Fruit fly (Drosophila melanogaster): ENCODE data around the gene LysX.

DNA sequence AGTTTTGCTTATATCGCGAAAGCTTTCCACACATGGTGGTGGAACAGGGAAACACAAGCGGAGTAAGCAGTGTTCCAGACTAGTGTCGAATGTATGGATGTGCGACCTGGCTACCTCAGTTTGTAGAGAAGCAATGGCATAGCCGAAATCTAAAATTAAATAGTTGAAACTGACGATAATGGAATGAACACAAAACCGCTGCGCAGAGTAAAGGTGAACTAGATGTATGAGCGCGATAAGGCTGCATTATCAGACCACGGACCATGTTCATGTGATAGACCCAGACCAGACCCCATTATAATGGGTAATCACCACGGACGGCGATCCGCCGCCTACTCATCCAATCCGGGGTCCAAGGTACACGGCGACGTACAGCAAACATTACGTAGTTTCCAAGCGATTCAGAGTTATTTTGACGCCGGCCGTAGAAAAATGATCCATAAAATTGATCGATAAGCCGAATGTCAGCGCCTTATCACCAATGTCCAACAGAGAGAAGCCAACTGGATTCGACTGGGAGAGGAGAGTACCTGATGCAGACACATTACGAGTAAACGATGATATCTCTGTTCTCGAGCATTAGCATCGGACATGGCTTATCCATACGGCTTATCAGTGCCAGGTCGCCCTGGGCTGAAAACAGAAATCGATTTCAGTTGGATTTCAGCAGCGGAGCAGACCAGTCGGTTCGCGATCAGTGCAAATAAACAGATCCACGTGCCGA is 6.0 kb downstream of the LysX start, which contains the start of gene CG13912:
- TF ChIP-seq nom (GFP tag; optimal IDR thresholded peaks at IDR 0.05) (peak; percentile 81), kay (GFP tag; optimal IDR thresholded peaks at IDR 0.05) (peak; percentile 44), CG33213 (GFP tag; optimal IDR thresholded peaks at IDR 0.05) (peak; percentile 33), zen2 (GFP tag; IDR thresholded peaks at IDR 0.05; ENCODE audit: partially characterized antibody) (no peak), CG1792 (GFP tag; optimal IDR thresholded peaks at IDR 0.05) (no peak)
